Worm (Caenorhabditis elegans) whole organism, late embryonic: ENCODE data around the gene C34F6.7.

Experiments
- K02D7.2 ChIP-seq: sonication (generic microtip); optimal IDR thresholded peaks from 2 replicates; lab custom pipeline; 2017; ENCODE audit warnings: mild to moderate bottlenecking, missing genetic modification characterization, missing compliant biosample characterization
- ceh-18 ChIP-seq: sonication (generic microtip); optimal IDR thresholded peaks from 2 replicates; lab custom pipeline; 2016; ENCODE audit warnings: missing genetic modification characterization, missing compliant biosample characterization
- ceh-45 ChIP-seq: fragments of 200-800 bp; sonication (Bioruptor generic); IDR thresholded peaks from 2 replicates; pipeline ENCODE4 v1.3.6; 2022; ENCODE audit warnings: missing genetic modification reagents, missing genetic modification characterization, missing compliant biosample characterization
- ceh-6 ChIP-seq: fragments of 200-800 bp; sonication (Bioruptor generic); optimal IDR thresholded peaks from 2 replicates; lab custom pipeline; 2018; ENCODE audit warnings: mild to moderate bottlenecking, missing genetic modification characterization, missing compliant biosample characterization
- che-1 ChIP-seq: sonication (generic microtip); optimal IDR thresholded peaks from 2 replicates; lab custom pipeline; 2016; ENCODE audit warnings: mild to moderate bottlenecking, missing genetic modification characterization, missing compliant biosample characterization
- elt-4 ChIP-seq: sonication (generic microtip); optimal IDR thresholded peaks from 2 replicates; lab custom pipeline; 2016; ENCODE audit warnings: missing genetic modification characterization, missing compliant biosample characterization
- fax-1 ChIP-seq: sonication (generic microtip); optimal IDR thresholded peaks from 2 replicates; lab custom pipeline; 2016; ENCODE audit warnings: missing genotype, missing genetic modification characterization, missing compliant biosample characterization
- fkh-10 ChIP-seq: fragments of 150-350 bp; optimal IDR thresholded peaks from 2 replicates; lab custom pipeline; 2014; ENCODE audit warnings: missing biosample characterization, missing genetic modification reagents, missing genetic modification characterization
- hlh-15 ChIP-seq: sonication (generic microtip); optimal IDR thresholded peaks from 2 replicates; lab custom pipeline; 2016; ENCODE audit warnings: missing genetic modification characterization, missing compliant biosample characterization
- hlh-6 ChIP-seq: sonication (generic microtip); optimal IDR thresholded peaks from 2 replicates; lab custom pipeline; 2016; ENCODE audit warnings: missing genotype, missing genetic modification characterization, missing compliant biosample characterization
- madf-2 ChIP-seq: sonication (generic microtip); optimal IDR thresholded peaks from 2 replicates; lab custom pipeline; 2017; ENCODE audit warnings: missing genetic modification characterization, missing compliant biosample characterization
- nhr-232 ChIP-seq: sonication (generic microtip); optimal IDR thresholded peaks from 2 replicates; lab custom pipeline; 2016; ENCODE audit warnings: missing genetic modification characterization, missing compliant biosample characterization
- odd-2 ChIP-seq: sonication (generic microtip); optimal IDR thresholded peaks from 2 replicates; lab custom pipeline; 2017; ENCODE audit warnings: antibody characterized with exemption, mild to moderate bottlenecking, missing genetic modification characterization, missing compliant biosample characterization
- pag-3 ChIP-seq: sonication (generic microtip); optimal IDR thresholded peaks from 2 replicates; lab custom pipeline; 2016; ENCODE audit warnings: missing compliant biosample characterization, missing genetic modification characterization, borderline replicate concordance
- pros-1 ChIP-seq: fragments of 150-350 bp; optimal IDR thresholded peaks from 2 replicates; lab custom pipeline; 2014; ENCODE audit warnings: missing biosample characterization, missing genetic modification reagents, missing genetic modification characterization
- syd-9 ChIP-seq: sonication (generic microtip); optimal IDR thresholded peaks from 2 replicates; lab custom pipeline; 2016; ENCODE audit warnings: mild to moderate bottlenecking, missing genetic modification characterization, moderate library complexity, missing compliant biosample characterization
- tbx-7 ChIP-seq: sonication (generic microtip); optimal IDR thresholded peaks from 2 replicates; lab custom pipeline; 2016; ENCODE audit warnings: missing genotype, missing genetic modification characterization, missing compliant biosample characterization
- zip-5 ChIP-seq: sonication (generic microtip); optimal IDR thresholded peaks from 2 replicates; lab custom pipeline; 2016; ENCODE audit warnings: missing genetic modification characterization, missing compliant biosample characterization

Gene C34F6.7

DNA sequence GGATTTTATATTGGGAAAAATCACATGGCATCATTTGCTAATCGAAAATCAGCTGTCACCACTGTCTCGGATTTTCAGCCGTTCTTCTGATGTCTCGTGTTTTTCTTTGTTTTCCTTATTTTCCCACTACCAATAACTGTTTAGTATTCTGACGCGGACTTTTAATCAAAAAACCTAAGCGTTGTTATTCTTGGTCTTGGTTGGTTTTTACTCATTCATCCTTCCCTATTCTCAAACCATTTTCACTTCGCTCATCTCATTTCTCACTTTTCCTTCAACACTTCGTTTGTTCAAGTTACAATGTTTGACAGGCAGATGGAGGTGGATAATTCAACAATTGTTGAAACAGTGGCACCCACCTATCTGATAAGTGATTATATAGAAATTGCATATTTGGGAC is 36.7 kb downstream of the C34F6.7 start, which contains the start of gene gnrr-6:
TSS of gene gnrr-6 (plus strand) at position 301 of the 400 bp plus-strand sequence.
- TF ChIP-seq madf-2 (no peak), pros-1 (tag; lab: Kevin White, UChicago) (no peak), che-1 (tag; lab: Kevin White, UChicago) (no peak), K02D7.2 (no peak), ceh-45 (no peak), nhr-232 (no peak), elt-4 (tag; lab: Kevin White, UChicago) (no peak)

DNA sequence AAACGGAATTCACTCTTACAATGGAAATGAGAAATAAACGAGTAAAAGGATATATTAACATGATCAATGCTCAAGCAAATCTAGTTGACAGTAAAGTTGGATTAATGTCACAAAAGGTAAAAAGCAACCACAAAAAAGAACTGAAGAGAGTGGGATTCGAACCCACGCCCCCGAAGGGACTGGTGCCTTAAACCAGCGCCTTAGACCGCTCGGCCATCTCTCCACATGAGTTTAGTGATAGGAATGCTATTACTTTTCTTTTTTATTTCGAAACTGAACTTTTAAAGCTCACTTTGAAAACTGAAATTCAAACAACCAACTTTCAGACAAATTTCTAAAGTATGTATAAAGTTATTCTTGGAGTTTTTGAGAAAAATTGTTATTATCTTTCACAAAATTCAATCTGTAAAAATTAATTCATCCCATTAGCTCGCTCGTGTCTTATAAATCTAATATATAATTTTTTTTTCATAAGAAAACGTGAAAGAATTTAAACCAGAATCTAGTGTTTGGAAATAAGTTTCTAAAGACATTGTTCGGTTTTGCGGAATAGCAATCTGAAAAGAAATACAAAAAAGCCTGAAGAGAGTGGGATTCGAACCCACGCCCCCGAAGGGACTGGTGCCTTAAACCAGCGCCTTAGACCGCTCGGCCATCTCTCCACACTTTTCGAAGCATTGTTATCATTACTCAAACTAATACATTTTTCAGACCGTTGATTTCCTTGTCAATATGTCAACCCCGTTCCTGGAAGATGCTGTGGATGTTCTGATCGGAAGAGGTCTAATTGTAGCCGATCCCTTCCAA is 52.3 kb downstream of the C34F6.7 start:
- TF ChIP-seq fkh-10 (no peak), zip-5 (no peak), K02D7.2 (no peak), hlh-6 (tag; lab: Kevin White, UChicago) (no peak), odd-2 (tag; lab: Kevin White, UChicago) (no peak), pag-3 (no peak)

DNA sequence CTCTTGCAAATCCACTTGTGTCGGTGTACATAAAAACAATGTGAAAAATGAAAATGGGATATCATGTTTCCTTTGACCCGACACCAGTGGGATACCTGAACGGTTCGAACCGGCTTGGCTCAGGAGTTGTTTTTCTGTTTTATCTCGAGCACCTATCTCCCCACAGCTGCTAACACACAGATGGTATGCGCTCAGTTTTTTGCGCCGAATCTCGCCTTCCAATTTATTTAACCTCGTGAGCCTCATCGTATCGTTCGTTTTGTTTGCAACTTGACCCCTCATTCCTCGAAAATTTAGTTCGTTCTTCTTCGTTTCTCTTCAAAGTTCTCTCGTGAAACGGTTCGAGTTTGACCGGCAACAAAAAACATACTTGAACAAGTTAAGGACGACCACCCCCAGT is 54.7 kb downstream of the C34F6.7 start, which contains the start of gene C05C9.1:
TSS of gene C05C9.1 (plus strand) at position 301 of the 400 bp plus-strand sequence.
- no peak for TF ChIP-seq pros-1 (tag; lab: Kevin White, UChicago)
- TF ChIP-seq ceh-18 (tag; lab: Kevin White, UChicago): no peak
- TF ChIP-seq hlh-15: no peak
- TF ChIP-seq tbx-7: no peak
- no peak for TF ChIP-seq hlh-6 (tag; lab: Kevin White, UChicago)
- TF ChIP-seq syd-9 (tag; lab: Kevin White, UChicago): no peak
- TF ChIP-seq ceh-6 (GFP tag; lab: Kevin White, UChicago): no peak
- TF ChIP-seq fax-1 (tag; lab: Kevin White, UChicago): no peak
- TF ChIP-seq, all 69 proteins: peak for 0
